Worm (Caenorhabditis elegans): ENCODE measurements around the gene vps-24.

Gene vps-24

DNA sequence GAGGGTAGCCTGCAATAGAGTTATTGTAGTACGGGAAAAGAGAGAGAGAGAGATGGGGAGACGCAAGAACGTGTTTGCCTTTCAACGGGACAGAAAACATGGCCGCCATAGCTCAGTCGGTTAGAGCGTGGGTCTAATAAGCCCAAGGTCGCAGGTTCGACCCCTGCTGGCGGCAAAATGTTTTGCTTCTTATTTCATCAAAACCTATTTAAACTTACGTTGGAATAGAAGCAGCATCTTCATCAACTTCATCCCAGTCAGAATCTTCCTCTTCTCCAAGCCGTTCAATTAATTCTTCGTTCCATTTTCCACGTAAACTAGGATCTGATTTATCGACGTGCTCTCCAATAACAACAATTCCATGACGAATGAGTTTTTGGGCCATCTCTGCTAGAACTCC is 38.9 kb downstream of the vps-24 start (continued):
- TF ChIP-seq madf-8 (GFP tag; conservative IDR thresholded peaks at IDR 0.05) (peak; percentile 31; the same call in 1 of the 2 replicates), akir-1 (GFP tag; optimal IDR thresholded peaks at IDR 0.05) (peak; percentile 48), zfh-2 (GFP tag; conservative IDR thresholded peaks at IDR 0.05) (no peak; the same call in 1 of the 2 replicates), mxl-1 (tag; optimal IDR thresholded peaks at IDR 0.05) (peak; percentile 60), nhr-90 (tag; optimal IDR thresholded peaks at IDR 0.05) (peak; percentile 76), him-1 (tag; optimal IDR thresholded peaks at IDR 0.05) (peak; percentile 38), B0336.3 (GFP tag; IDR thresholded peaks at IDR 0.05) (peak; percentile 79), efl-1 (GFP tag; optimal IDR thresholded peaks at IDR 0.05) (no peak), bed-1 (GFP tag; IDR thresholded peaks at IDR 0.05) (no peak), let-526 (GFP tag; IDR thresholded peaks at IDR 0.05) (no peak), F57C9.4 (tag; optimal IDR thresholded peaks at IDR 0.05) (no peak), hlh-12 (tag; optimal IDR thresholded peaks at IDR 0.05) (no peak), ceh-58 (GFP tag; IDR thresholded peaks at IDR 0.05) (peak; percentile 69; the same call in 1 of the 2 replicates), ztf-22 (GFP tag; optimal IDR thresholded peaks at IDR 0.05) (no peak), die-1 (tag; optimal IDR thresholded peaks at IDR 0.05) (peak; percentile 81), madf-10 (tag; optimal IDR thresholded peaks at IDR 0.05) (peak; percentile 36), C06A6.2 (GFP tag; conservative IDR thresholded peaks at IDR 0.05) (peak; percentile 35; the same call in 1 of the 2 replicates), attf-6 (GFP tag; IDR thresholded peaks at IDR 0.05) (peak; percentile 73), unc-62 (GFP tag; optimal IDR thresholded peaks at IDR 0.05) (no peak), cebp-1 (GFP tag; IDR thresholded peaks at IDR 0.05) (peak; percentile 57), cebp-1 (tag; optimal IDR thresholded peaks at IDR 0.05) (peak; percentile 69), atf-7 (tag; optimal IDR thresholded peaks at IDR 0.05) (peak; percentile 53), pbrm-1 (GFP tag; IDR thresholded peaks at IDR 0.05) (peak; percentile 50; the same call in 1 of the 2 replicates), snpc-3.4 (tag; optimal IDR thresholded peaks at IDR 0.05) (peak; percentile 62), B0019.2 (GFP tag; conservative IDR thresholded peaks at IDR 0.05) (0 out of 2 replicates have a peak, but pooled peaks have one; percentile 40), lin-26 (GFP tag; IDR thresholded peaks at IDR 0.05) (peak; percentile 89), hmg-20 (GFP tag; IDR thresholded peaks at IDR 0.05) (peak; percentile 86), aptf-2 (GFP tag; conservative IDR thresholded peaks at IDR 0.05) (no peak), Y79H2A.3 (GFP tag; conservative IDR thresholded peaks at IDR 0.05) (peak; percentile 45; the same call in 1 of the 2 replicates), hmg-1.2 (GFP tag; IDR thresholded peaks at IDR 0.05) (peak; percentile 66), ceh-100 (GFP tag; IDR thresholded peaks at IDR 0.05) (peak; percentile 70), D2030.7 (GFP tag; IDR thresholded peaks at IDR 0.05) (peak; percentile 47; the same call in 1 of the 2 replicates), ceh-79 (tag; optimal IDR thresholded peaks at IDR 0.05) (peak; percentile 33), hsf-1 (GFP tag; IDR thresholded peaks at IDR 0.05) (0 out of 2 replicates have a peak, but pooled peaks have one; percentile 49), lin-35 (GFP tag; optimal IDR thresholded peaks at IDR 0.05) (peak in 1 of 3 experiments; percentile 48), ceh-27 (GFP tag; optimal IDR thresholded peaks at IDR 0.05) (peak; percentile 54), ceh-91 (GFP tag; IDR thresholded peaks at IDR 0.05) (peak; percentile 25; the same call in 1 of the 2 replicates), mel-28 (tag; optimal IDR thresholded peaks at IDR 0.05; ENCODE audit: borderline replicate concordance) (no peak), repo-1 (tag; optimal IDR thresholded peaks at IDR 0.05) (peak; percentile 44), ZK185.1 (tag; optimal IDR thresholded peaks at IDR 0.05; ENCODE audit: poor library complexity, severe bottlenecking) (peak; percentile 77), dpff-1 (tag; optimal IDR thresholded peaks at IDR 0.05) (no peak), rcor-1 (GFP tag; IDR thresholded peaks at IDR 0.05) (peak; percentile 65), ztf-18 (tag; optimal IDR thresholded peaks at IDR 0.05) (peak; percentile 55), ceh-40 (GFP tag; IDR thresholded peaks at IDR 0.05) (0 out of 2 replicates have a peak, but pooled peaks have one; percentile 67), fkh-3 (tag; optimal IDR thresholded peaks at IDR 0.05) (no peak), lsy-27 (tag; optimal IDR thresholded peaks at IDR 0.05; ENCODE audit: borderline replicate concordance, insufficient read depth) (peak; percentile 68), athp-1 (tag; optimal IDR thresholded peaks at IDR 0.05) (peak; percentile 74), ekl-4 (GFP tag; IDR thresholded peaks at IDR 0.05) (peak; percentile 63; the same call in 1 of the 2 replicates)

Data from whole organism, young adult.